Worm (Caenorhabditis elegans) whole organism, L2 larva: ENCODE data around the gene fbxl-3.

ENCODE experiments used
- egl-27 ChIP-seq: sonication (generic microtip); optimal IDR thresholded peaks from 3 replicates; lab custom pipeline; 2017; ENCODE audit warnings: missing biosample characterization, missing genetic modification reagents, missing genetic modification characterization
- mab-5 ChIP-seq: fragments of 150-350 bp; optimal IDR thresholded peaks from 2 replicates; lab custom pipeline; 2014; ENCODE audit warnings: missing biosample characterization, missing genetic modification characterization
- mdl-1 ChIP-seq, 2 experiments: fragments of 150-350 bp in 1 of 2; sonication (generic microtip) in 1 of 2; optimal IDR thresholded peaks; 2 replicates each; lab custom pipeline; 2017; ENCODE audit warnings: missing biosample characterization in 2 of 2, missing genetic modification characterization in 2 of 2
- nhr-11 ChIP-seq: fragments of 150-350 bp; optimal IDR thresholded peaks from 2 replicates; lab custom pipeline; 2014; ENCODE audit warnings: missing biosample characterization, missing genetic modification characterization
- nhr-21 ChIP-seq: fragments of 150-350 bp; optimal IDR thresholded peaks from 2 replicates; lab custom pipeline; 2014; ENCODE audit warnings: missing biosample characterization, missing genetic modification characterization
- unc-62 ChIP-seq: fragments of 150-350 bp; optimal IDR thresholded peaks from 2 replicates; lab custom pipeline; 2014; ENCODE audit warnings: missing biosample characterization, missing genetic modification reagents, missing genetic modification characterization

DNA sequence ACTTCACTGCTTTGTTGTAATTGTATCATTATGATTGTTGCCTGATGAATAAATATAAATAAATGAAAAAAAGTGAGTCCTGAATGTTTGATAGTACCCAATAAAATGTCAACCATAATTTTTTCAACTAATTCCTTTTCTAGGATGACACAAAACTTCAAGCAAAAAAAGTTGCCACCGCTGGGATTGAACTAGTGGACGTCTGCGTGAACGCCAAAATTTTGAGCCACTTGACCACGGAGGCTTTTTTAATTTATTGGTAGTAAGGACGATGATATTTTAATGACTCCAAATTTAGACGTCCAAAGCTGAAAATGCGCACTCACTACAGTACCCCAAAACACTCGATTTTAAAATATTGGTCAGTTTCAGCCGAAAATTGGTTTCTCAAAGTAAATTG lies 45.1 kb downstream of the fbxl-3 start:
- TF ChIP-seq mab-5 (tag; lab: Kevin White, UChicago) (no peak), unc-62 (GFP tag; lab: Kevin White, UChicago) (no peak), nhr-21 (tag; lab: Kevin White, UChicago) (no peak), nhr-11 (no peak), egl-27 (tag; lab: Kevin White, UChicago) (no peak), mdl-1 (tag; optimal IDR thresholded peaks at IDR 0.05; lab: Kevin White, UChicago) (no peak)
